Fruit fly (Drosophila melanogaster): Measurements from ENCODE around the gene CG13081.

dm6 chr2L:19570806-19571254, 30.4 kb downstream of the CG13081 start:
- TF ChIP-seq CG8478 (optimal IDR thresholded peaks at IDR 0.05) (no peak), CTCF (optimal IDR thresholded peaks at IDR 0.05) (no peak)

All from S2 (cell line).